Fruit fly (Drosophila melanogaster) whole organism, pupa: ENCODE data around the gene CG32647.

Experiments
- CG10348 ChIP-seq: fragments of 200-800 bp; sonication (Bioruptor generic); IDR thresholded peaks from 2 replicates; pipeline ENCODE4 v1.3.6; 2022; ENCODE audit warnings: missing biosample characterization, missing genetic modification characterization
- CG12605 ChIP-seq: fragments of 200-800 bp; sonication (Bioruptor generic); IDR thresholded peaks from 2 replicates; pipeline ENCODE4 v1.3.6; 2022; ENCODE audit warnings: missing biosample characterization, missing genetic modification characterization
- CG13204 ChIP-seq: fragments of 200-800 bp; sonication (Bioruptor generic); optimal IDR thresholded peaks from 2 replicates; lab custom pipeline; 2018; ENCODE audit warnings: missing biosample characterization, mild to moderate bottlenecking, missing genetic modification characterization, moderate library complexity
- CG14655 ChIP-seq: fragments of 200-800 bp; sonication (Bioruptor generic); optimal IDR thresholded peaks from 3 replicates; lab custom pipeline; 2017; ENCODE audit warnings: mild to moderate bottlenecking, missing biosample characterization, missing genetic modification reagents, missing genetic modification characterization
- CG15710 ChIP-seq: fragments of 200-800 bp; sonication (Bioruptor generic); optimal IDR thresholded peaks from 2 replicates; lab custom pipeline; 2018; ENCODE audit warnings: missing biosample characterization, mild to moderate bottlenecking, missing genetic modification characterization, moderate library complexity
- CG17806 ChIP-seq: fragments of 200-800 bp; sonication (Bioruptor generic); optimal IDR thresholded peaks from 2 replicates; lab custom pipeline; 2018; ENCODE audit warnings: missing biosample characterization, mild to moderate bottlenecking, missing genetic modification characterization, moderate library complexity
- CG32121 ChIP-seq: fragments of 200-800 bp; sonication (Bioruptor generic); IDR thresholded peaks from 2 replicates; pipeline ENCODE4 v1.3.6; 2022; ENCODE audit warnings: missing biosample characterization, missing genetic modification characterization
- CG34367 ChIP-seq: fragments of 200-800 bp; sonication (Bioruptor generic); optimal IDR thresholded peaks from 2 replicates; lab custom pipeline; 2018; ENCODE audit warnings: missing biosample characterization, mild to moderate bottlenecking, missing genetic modification characterization
- CG4496 ChIP-seq: fragments of 200-800 bp; sonication (Bioruptor generic); IDR thresholded peaks from 3 replicates; pipeline ENCODE4 v1.3.6; 2022; ENCODE audit warnings: missing biosample characterization, missing genetic modification characterization
- CG8159 ChIP-seq: fragments of 200-800 bp; sonication (Bioruptor generic); optimal IDR thresholded peaks from 3 replicates; lab custom pipeline; 2018; ENCODE audit warnings: missing biosample characterization, mild to moderate bottlenecking, missing genetic modification characterization, moderate library complexity
- CG8301 ChIP-seq: fragments of 200-800 bp; sonication (Bioruptor generic); optimal IDR thresholded peaks from 2 replicates; lab custom pipeline; 2018; ENCODE audit warnings: missing biosample characterization, mild to moderate bottlenecking, missing genetic modification characterization
- CG9948 ChIP-seq: fragments of 200-800 bp; sonication (Bioruptor generic); optimal IDR thresholded peaks from 2 replicates; lab custom pipeline; 2018; ENCODE audit warnings: missing biosample characterization, mild to moderate bottlenecking, missing genetic modification characterization, moderate library complexity
- D1 ChIP-seq: fragments of 200-800 bp; sonication (Bioruptor generic); optimal IDR thresholded peaks from 2 replicates; lab custom pipeline; 2018; ENCODE audit warnings: missing biosample characterization, mild to moderate bottlenecking, missing genetic modification characterization, moderate library complexity
- EcR ChIP-seq: fragments of 200-800 bp; sonication (Bioruptor generic); optimal IDR thresholded peaks from 3 replicates; lab custom pipeline; 2019; ENCODE audit warnings: missing biosample characterization, missing genetic modification characterization, mild to moderate bottlenecking, moderate library complexity, missing genetic modification reagents
- Ets98B ChIP-seq: fragments of 200-800 bp; sonication (Bioruptor generic); IDR thresholded peaks from 2 replicates; pipeline ENCODE4 v1.3.6; 2022; ENCODE audit warnings: missing biosample characterization, missing genetic modification characterization
- Pif1A ChIP-seq: fragments of 200-800 bp; sonication (Bioruptor generic); optimal IDR thresholded peaks from 3 replicates; lab custom pipeline; 2016; ENCODE audit warnings: missing biosample characterization, missing genetic modification characterization
- Pif1B ChIP-seq: fragments of 200-800 bp; sonication (Bioruptor generic); optimal IDR thresholded peaks from 3 replicates; lab custom pipeline; 2016; ENCODE audit warnings: missing biosample characterization, missing genetic modification characterization
- Snoo ChIP-seq: fragments of 200-800 bp; sonication (Bioruptor generic); optimal IDR thresholded peaks from 3 replicates; lab custom pipeline; 2017; ENCODE audit warnings: missing biosample characterization, mild to moderate bottlenecking, missing genetic modification characterization, inconsistent platforms
- fd96Ca ChIP-seq: fragments of 200-800 bp; sonication (Bioruptor generic); IDR thresholded peaks from 3 replicates; pipeline ENCODE4 v1.3.6; 2022; ENCODE audit warnings: missing biosample characterization, missing genetic modification characterization
- gl ChIP-seq: fragments of 200-800 bp; sonication (Bioruptor generic); optimal IDR thresholded peaks from 2 replicates; lab custom pipeline; 2018; ENCODE audit warnings: missing biosample characterization, mild to moderate bottlenecking, missing genetic modification characterization
- rn ChIP-seq: fragments of 200-800 bp; sonication (Bioruptor generic); IDR thresholded peaks from 2 replicates; pipeline ENCODE4 v1.3.6; 2022; ENCODE audit warnings: missing biosample characterization, missing genetic modification characterization

Gene CG32647

dm6 chrX:12751786-12752187 lies 33.0 kb downstream of the CG32647 start:
- TF ChIP-seq EcR (GFP tag; lab: Kevin White, UChicago) = peak; percentile 97
- TF ChIP-seq CG17806 (tag; lab: Kevin White, UChicago) = no peak

DNA sequence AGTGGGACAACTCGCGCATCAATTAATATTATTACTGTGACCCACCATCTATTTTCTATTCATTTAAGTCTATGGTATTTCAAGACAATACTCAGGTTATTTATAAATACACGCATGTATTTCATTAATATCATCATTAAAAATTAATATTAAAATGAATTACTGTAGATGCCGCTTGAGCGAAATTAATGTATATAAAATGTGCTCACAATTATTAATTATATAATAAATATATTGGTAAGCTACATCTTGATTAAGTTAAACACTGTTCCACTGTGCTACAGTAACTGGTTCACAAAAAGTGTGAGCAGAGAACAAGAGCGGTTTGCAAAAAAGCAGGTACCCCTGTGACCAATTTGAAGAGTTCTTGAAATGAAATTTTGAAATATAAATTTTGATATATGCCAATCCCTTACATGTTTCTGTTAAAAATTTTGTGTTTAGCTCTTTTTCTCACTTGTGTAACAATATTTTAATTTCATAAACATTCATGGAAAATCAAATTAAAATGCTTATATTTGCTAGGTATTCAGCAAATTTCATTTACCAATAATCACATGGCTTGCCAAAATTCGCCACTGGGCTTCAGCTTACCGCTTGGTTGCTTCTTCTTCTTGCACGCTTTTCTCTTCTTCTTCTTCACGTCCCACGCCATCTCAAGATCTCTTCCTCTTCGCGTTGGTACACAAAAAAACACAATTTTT lies 33.7 kb downstream of the CG32647 start:
- TF ChIP-seq D1 (tag; lab: Kevin White, UChicago) = peak; percentile 100
- peak; percentile 100 for TF ChIP-seq Pif1A (GFP tag; lab: Kevin White, UChicago)
- TF ChIP-seq EcR (GFP tag; lab: Kevin White, UChicago) = peak; percentile 26
- TF ChIP-seq CG12605 (GFP tag; lab: Robert Waterston, UW) = peak; percentile 99
- peak; percentile 100 for TF ChIP-seq CG8159 (tag; lab: Kevin White, UChicago)
- peak; percentile 100 for TF ChIP-seq Snoo
- peak; percentile 99 for TF ChIP-seq Pif1B
- TF ChIP-seq CG32121 (GFP tag; lab: Robert Waterston, UW) = peak; percentile 100
- peak; percentile 100 for TF ChIP-seq CG4496 (GFP tag; lab: Robert Waterston, UW)
- TF ChIP-seq CG15710 (tag; lab: Kevin White, UChicago) = peak; percentile 100
- peak; percentile 100 for TF ChIP-seq CG10348
- TF ChIP-seq CG13204 (GFP tag; lab: Kevin White, UChicago) = peak; percentile 99
- TF ChIP-seq CG14655 (GFP tag; lab: Kevin White, UChicago) = peak; percentile 100
- peak; percentile 99 for TF ChIP-seq fd96Ca
- TF ChIP-seq rn (GFP tag; lab: Robert Waterston, UW) = peak; percentile 100
- TF ChIP-seq Ets98B (GFP tag; lab: Robert Waterston, UW) = peak; percentile 99
- peak; percentile 100 for TF ChIP-seq CG34367 (tag; lab: Kevin White, UChicago)
- peak; percentile 100 for TF ChIP-seq CG8301
- TF ChIP-seq CG9948 (tag; lab: Kevin White, UChicago) = peak; percentile 100
- TF ChIP-seq CG17806 (tag; lab: Kevin White, UChicago) = peak; percentile 100
- TF ChIP-seq gl (tag; lab: Kevin White, UChicago) = peak; percentile 99

dm6 chrX:12750582-12750927 lies 34.2 kb downstream of the CG32647 start:
- TF ChIP-seq CG32121 (GFP tag; lab: Robert Waterston, UW) (no peak), CG13204 (GFP tag; lab: Kevin White, UChicago) (no peak), CG12605 (GFP tag; lab: Robert Waterston, UW) (no peak), CG8301 (no peak), CG10348 (0 out of 2 replicates have a peak, but pooled peaks have one; percentile 0), Ets98B (GFP tag; lab: Robert Waterston, UW) (no peak; the same call in 1 of the 2 replicates), EcR (GFP tag; lab: Kevin White, UChicago) (peak; percentile 51), fd96Ca (peak; percentile 4; the same call in 2 of the 3 replicates), CG4496 (GFP tag; lab: Robert Waterston, UW) (no peak)
- TF ChIP-seq, all 21 proteins: peak for 3

DNA sequence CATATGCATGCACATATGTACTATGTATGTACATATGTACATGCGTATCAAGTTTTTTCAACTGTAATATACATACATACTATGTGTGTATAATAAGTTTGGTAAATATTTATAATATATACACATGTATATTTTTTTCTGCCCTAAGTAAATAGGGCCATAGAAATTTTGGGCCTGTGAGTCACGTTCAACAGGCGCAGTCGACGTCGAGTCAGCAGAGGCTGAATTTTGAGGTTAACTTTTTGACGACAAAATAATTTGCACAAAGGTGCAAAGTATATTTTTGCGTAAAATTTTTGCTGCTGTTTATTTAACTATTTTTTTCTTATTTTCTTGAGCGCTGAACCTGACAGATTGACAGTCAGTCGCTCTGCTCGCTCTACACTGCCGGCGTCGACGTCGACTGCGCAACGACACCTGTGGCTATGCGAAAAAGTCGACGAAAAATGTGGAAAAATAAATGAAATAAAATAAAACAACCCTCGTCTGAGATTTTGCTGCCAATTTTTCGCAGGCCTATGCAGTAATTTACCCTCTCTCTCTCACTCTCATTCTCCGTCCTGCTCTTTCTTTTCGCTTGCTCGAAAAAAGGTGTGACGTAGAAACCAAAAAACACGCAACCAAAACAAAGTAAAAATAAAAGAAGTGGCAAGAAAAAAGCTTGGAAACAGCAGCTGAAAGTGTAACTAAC lies 34.7 kb downstream of the CG32647 start:
- TF ChIP-seq Snoo (no peak), CG8159 (tag; lab: Kevin White, UChicago) (peak; percentile 48), CG14655 (GFP tag; lab: Kevin White, UChicago) (peak; percentile 32), EcR (GFP tag; lab: Kevin White, UChicago) (peak; percentile 28), CG13204 (GFP tag; lab: Kevin White, UChicago) (no peak), CG10348 (no peak), CG8301 (peak; percentile 14), rn (GFP tag; lab: Robert Waterston, UW) (0 out of 2 replicates have a peak, but pooled peaks have one; percentile 44), Ets98B (GFP tag; lab: Robert Waterston, UW) (peak; percentile 24; the same call in 1 of the 2 replicates), CG12605 (GFP tag; lab: Robert Waterston, UW) (peak; percentile 48), Pif1A (GFP tag; lab: Kevin White, UChicago) (peak; percentile 53), CG9948 (tag; lab: Kevin White, UChicago) (no peak), CG17806 (tag; lab: Kevin White, UChicago) (no peak), fd96Ca (no peak; the same call in 2 of the 3 replicates), CG15710 (tag; lab: Kevin White, UChicago) (peak; percentile 59), gl (tag; lab: Kevin White, UChicago) (peak; percentile 80), CG34367 (tag; lab: Kevin White, UChicago) (peak; percentile 58), D1 (tag; lab: Kevin White, UChicago) (peak; percentile 18), CG32121 (GFP tag; lab: Robert Waterston, UW) (peak; percentile 67), CG4496 (GFP tag; lab: Robert Waterston, UW) (peak; percentile 75; the same call in 2 of the 3 replicates), Pif1B (no peak)

DNA sequence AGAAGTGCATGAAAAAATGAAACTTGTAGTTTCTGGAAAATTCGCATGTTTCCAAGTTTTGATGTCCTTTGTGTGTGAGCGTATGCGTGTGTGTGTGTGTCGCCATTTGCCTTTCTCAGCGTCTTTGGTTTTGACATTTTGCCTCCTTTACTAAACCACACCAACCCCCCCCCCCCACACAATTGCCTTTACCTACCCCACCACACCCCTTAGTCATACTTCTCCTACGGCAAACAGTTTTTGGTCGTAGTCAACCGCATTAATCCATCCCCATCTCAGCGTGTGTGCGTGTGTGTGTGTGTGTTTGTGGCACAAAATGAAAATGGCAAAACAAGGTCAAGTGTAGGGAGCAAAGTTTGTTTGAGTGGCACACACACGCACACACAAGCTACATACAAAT lies 35.8 kb downstream of the CG32647 start:
- no peak for TF ChIP-seq CG8301
- no peak for TF ChIP-seq gl (tag; lab: Kevin White, UChicago)
- peak; percentile 1 for TF ChIP-seq EcR (GFP tag; lab: Kevin White, UChicago)
- no peak for TF ChIP-seq rn (GFP tag; lab: Robert Waterston, UW)
- TF ChIP-seq CG34367 (tag; lab: Kevin White, UChicago) = no peak
